Worm (Caenorhabditis elegans): ENCODE data around the gene bus-4.

bus-4 gene

ce11 chrIV:4660151-4661041 lies 27.7 kb upstream of the bus-4 start, which contains the start of the genes F29B9.11 and jmjd-1.2 (continued):
- TF ChIP-seq R02D3.7 (tag; optimal IDR thresholded peaks at IDR 0.05) (peak; percentile 47), Y55F3AM.14 (GFP tag; optimal IDR thresholded peaks at IDR 0.05) (peak; percentile 74), lin-11 (tag; optimal IDR thresholded peaks at IDR 0.05) (peak; percentile 91), ceh-16 (tag; optimal IDR thresholded peaks at IDR 0.05) (peak; percentile 54), nhr-11 (tag; optimal IDR thresholded peaks at IDR 0.05) (no peak), crh-2 (tag; optimal IDR thresholded peaks at IDR 0.05) (peak; percentile 95)

ce11 chrIV:4665079-4665478 lies 23.0 kb upstream of the bus-4 start, which contains the start of gene F29B9.1:
Gene F29B9.1 (plus strand): TSS chrIV:4665379.
- TF ChIP-seq nhr-12 (tag; optimal IDR thresholded peaks at IDR 0.05) (no peak), blmp-1 (tag; optimal IDR thresholded peaks at IDR 0.05; ENCODE audit: insufficient read depth) (no peak), nhr-77 (tag; optimal IDR thresholded peaks at IDR 0.05) (no peak), nhr-129 (tag; optimal IDR thresholded peaks at IDR 0.05) (no peak), ztf-4 (tag; optimal IDR thresholded peaks at IDR 0.05) (no peak), mbf-1 (tag; optimal IDR thresholded peaks at IDR 0.05) (no peak), unc-39 (tag; optimal IDR thresholded peaks at IDR 0.05) (no peak), C34F6.9 (tag; optimal IDR thresholded peaks at IDR 0.05) (no peak), gmeb-1 (tag; optimal IDR thresholded peaks at IDR 0.05) (no peak), nhr-25 (tag; optimal IDR thresholded peaks at IDR 0.05) (no peak), Y55F3AM.14 (GFP tag; optimal IDR thresholded peaks at IDR 0.05) (no peak), elt-3 (tag; optimal IDR thresholded peaks at IDR 0.05) (no peak), egl-27 (tag; optimal IDR thresholded peaks at IDR 0.05) (no peak), dmd-4 (tag; optimal IDR thresholded peaks at IDR 0.05) (no peak), alr-1 (tag; optimal IDR thresholded peaks at IDR 0.05) (no peak), lin-39 (tag; optimal IDR thresholded peaks at IDR 0.05) (no peak), sma-3 (GFP tag; optimal IDR thresholded peaks at IDR 0.05) (no peak), elt-1 (tag; optimal IDR thresholded peaks at IDR 0.05) (no peak), lsy-2 (tag; optimal IDR thresholded peaks at IDR 0.05) (no peak), crh-2 (tag; optimal IDR thresholded peaks at IDR 0.05) (no peak)

DNA sequence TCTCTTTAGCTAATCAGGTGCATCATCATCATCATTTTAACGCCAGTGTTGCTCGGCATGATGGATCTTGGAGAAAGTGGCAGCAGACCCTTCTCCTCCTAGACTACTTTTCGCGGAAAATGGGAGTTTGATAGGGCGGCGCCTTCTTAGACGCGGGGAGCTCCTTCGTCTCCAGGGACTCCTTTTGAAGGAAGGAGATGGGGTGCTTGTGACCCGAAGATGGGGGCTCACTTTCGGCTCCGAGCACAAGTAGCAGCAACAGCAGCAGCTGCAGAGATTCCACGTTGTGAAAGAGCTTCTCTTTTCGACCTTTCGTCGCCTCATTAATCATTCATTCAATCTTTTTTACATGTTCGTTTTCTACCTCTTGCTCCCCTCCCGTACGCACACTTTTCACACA lies 20.7 kb upstream of the bus-4 start:
- TF ChIP-seq skn-1 (tag; optimal IDR thresholded peaks at IDR 0.05) (no peak), nhr-77 (tag; optimal IDR thresholded peaks at IDR 0.05) (no peak), ZK546.5 (tag; optimal IDR thresholded peaks at IDR 0.05) (no peak), lin-13 (GFP tag; optimal IDR thresholded peaks at IDR 0.05) (no peak), ceh-16 (tag; optimal IDR thresholded peaks at IDR 0.05) (no peak), elt-1 (tag; optimal IDR thresholded peaks at IDR 0.05) (no peak), sma-9 (GFP tag; optimal IDR thresholded peaks at IDR 0.05) (no peak), sma-9 (tag; optimal IDR thresholded peaks at IDR 0.05) (no peak)

DNA sequence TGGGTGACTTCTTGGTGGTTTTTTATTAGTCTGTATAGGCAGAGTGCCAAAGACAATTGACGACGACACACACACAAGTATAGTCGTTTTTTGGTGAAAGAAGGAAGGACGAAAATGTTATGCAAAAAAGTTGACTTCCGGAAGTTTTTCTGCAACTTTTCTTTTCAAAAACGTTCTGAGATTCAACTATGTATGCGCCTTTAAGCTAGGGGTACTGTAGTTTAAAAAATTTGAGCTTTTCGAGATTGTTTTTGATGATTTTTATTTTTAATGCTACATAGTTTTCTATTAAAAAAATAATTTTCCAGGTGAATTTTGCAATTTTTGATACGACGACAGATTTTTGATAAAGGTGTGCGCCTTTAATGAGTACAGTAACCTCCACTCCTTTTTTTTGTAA lies 20.2 kb upstream of the bus-4 start:
- TF ChIP-seq nhr-11 (tag; optimal IDR thresholded peaks at IDR 0.05) (no peak), elt-3 (tag; optimal IDR thresholded peaks at IDR 0.05) (no peak), crh-2 (tag; optimal IDR thresholded peaks at IDR 0.05) (no peak), R02D3.7 (tag; optimal IDR thresholded peaks at IDR 0.05) (no peak), Y55F3AM.14 (GFP tag; optimal IDR thresholded peaks at IDR 0.05) (no peak), aly-2 (tag; optimal IDR thresholded peaks at IDR 0.05) (no peak), ztf-1 (GFP tag; conservative IDR thresholded peaks at IDR 0.05) (no peak), nhr-237 (tag; optimal IDR thresholded peaks at IDR 0.05) (no peak), fos-1 (tag; optimal IDR thresholded peaks at IDR 0.05) (no peak), dmd-4 (tag; optimal IDR thresholded peaks at IDR 0.05) (no peak), zag-1 (tag; optimal IDR thresholded peaks at IDR 0.05) (no peak)

DNA sequence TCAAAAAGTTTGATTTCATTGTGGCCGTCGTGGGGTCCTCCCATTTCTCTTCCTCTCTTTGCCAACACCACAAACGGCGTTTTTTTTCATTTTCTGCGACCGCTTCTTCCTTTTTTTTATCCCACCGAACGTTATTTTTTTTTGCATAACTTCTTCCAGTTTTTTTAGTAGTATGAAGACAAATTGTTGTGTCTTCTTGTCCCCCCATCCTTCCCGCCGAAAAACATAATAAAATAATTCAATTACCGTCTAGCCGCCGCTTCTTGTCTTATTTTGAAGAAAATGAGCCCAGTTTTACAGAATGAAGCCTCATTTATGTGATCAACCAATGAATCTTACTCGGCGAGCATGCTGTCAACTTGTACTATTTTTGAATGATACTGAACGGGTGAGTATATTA lies 18.8 kb upstream of the bus-4 start, which contains the start of gene F29B9.12:
F29B9.12 (plus strand) TSS at position 301 of the 400 bp plus-strand sequence.
- TF ChIP-seq blmp-1 (tag; optimal IDR thresholded peaks at IDR 0.05; ENCODE audit: insufficient read depth) (no peak), Y55F3AM.14 (GFP tag; optimal IDR thresholded peaks at IDR 0.05) (no peak), elt-1 (tag; optimal IDR thresholded peaks at IDR 0.05) (no peak), egl-27 (tag; optimal IDR thresholded peaks at IDR 0.05) (no peak), alr-1 (tag; optimal IDR thresholded peaks at IDR 0.05) (no peak), peb-1 (tag; optimal IDR thresholded peaks at IDR 0.05) (no peak), mdl-1 (tag; optimal IDR thresholded peaks at IDR 0.05) (no peak), nhr-237 (tag; optimal IDR thresholded peaks at IDR 0.05) (no peak), R02D3.7 (tag; optimal IDR thresholded peaks at IDR 0.05) (no peak), ceh-82 (tag; optimal IDR thresholded peaks at IDR 0.05) (no peak), nhr-6 (tag; optimal IDR thresholded peaks at IDR 0.05) (no peak)
